Worm (Caenorhabditis elegans) whole organism, L1 larva: Measurements from ENCODE around the gene K03B4.9.
A peak's percentile ranks its signal among the peaks of the same experiment; 100 is the strongest.

Experiments used
- C04F5.9 ChIP-seq: sonication (generic microtip); optimal IDR thresholded peaks from 2 replicates; lab custom pipeline; 2016; ENCODE audit warnings: missing genetic modification characterization, missing compliant biosample characterization
- C34B4.2 ChIP-seq: sonication (generic microtip); optimal IDR thresholded peaks from 2 replicates; lab custom pipeline; 2017; ENCODE audit warnings: mild to moderate bottlenecking, missing genetic modification characterization, missing compliant biosample characterization
- F16B12.6 ChIP-seq: fragments of 150-350 bp; optimal IDR thresholded peaks from 2 replicates; lab custom pipeline; 2014; ENCODE audit warnings: missing biosample characterization, missing genetic modification characterization
- Y116A8C.19 ChIP-seq: sonication (generic microtip); optimal IDR thresholded peaks from 2 replicates; lab custom pipeline; 2016; ENCODE audit warnings: missing compliant biosample characterization, missing genetic modification characterization, borderline replicate concordance
- ceh-8 ChIP-seq: fragments of 200-800 bp; sonication (Bioruptor generic); optimal IDR thresholded peaks from 2 replicates; lab custom pipeline; 2018; ENCODE audit warnings: mild to moderate bottlenecking, missing genetic modification characterization, moderate library complexity, missing compliant biosample characterization
- ceh-82 ChIP-seq, 3 experiments: fragments of 150-350 bp in 1 of 3; sonication (generic microtip) in 2 of 3; optimal IDR thresholded peaks; 2 replicates each; lab custom pipeline; 2014 to 2017; ENCODE audit warnings: missing biosample characterization in 3 of 3, missing genetic modification characterization in 3 of 3
- ces-1 ChIP-seq: fragments of 150-350 bp; optimal IDR thresholded peaks from 2 replicates; lab custom pipeline; 2014; ENCODE audit warnings: missing biosample characterization, missing genetic modification reagents, missing genetic modification characterization
- dpl-1 ChIP-seq, 3 experiments: fragments of 150-350 bp in 2 of 3; sonication (generic microtip) in 1 of 3; optimal IDR thresholded peaks; 2 replicates each; lab custom pipeline; 2014 to 2017; ENCODE audit warnings: missing biosample characterization in 3 of 3, missing genetic modification characterization in 3 of 3, missing genetic modification reagents in 3 of 3
- dsc-1 ChIP-seq: sonication (generic microtip); optimal IDR thresholded peaks from 2 replicates; lab custom pipeline; 2016; ENCODE audit warnings: mild to moderate bottlenecking, missing genetic modification characterization, missing compliant biosample characterization
- efl-3 ChIP-seq: fragments of 200-800 bp; sonication (Bioruptor generic); optimal IDR thresholded peaks from 2 replicates; lab custom pipeline; 2018; ENCODE audit warnings: mild to moderate bottlenecking, missing genetic modification characterization, missing compliant biosample characterization
- elt-3 ChIP-seq, 6 experiments: fragments of 150-350 bp in 1 of 6; sonication (generic microtip); optimal IDR thresholded peaks; 2 replicates each; lab custom pipeline; 2017 to 2018; ENCODE audit warnings: missing biosample characterization in 6 of 6, missing genetic modification characterization in 6 of 6, inconsistent platforms in 1 of 6
- fkh-4 ChIP-seq: sonication (generic microtip); optimal IDR thresholded peaks from 2 replicates; lab custom pipeline; 2016; ENCODE audit warnings: missing compliant biosample characterization, missing genetic modification characterization, borderline replicate concordance
- fkh-8 ChIP-seq: sonication (generic microtip); optimal IDR thresholded peaks from 2 replicates; lab custom pipeline; 2016; ENCODE audit warnings: mild to moderate bottlenecking, missing genetic modification characterization, missing compliant biosample characterization
- fos-1 ChIP-seq: fragments of 150-350 bp; optimal IDR thresholded peaks from 2 replicates; lab custom pipeline; 2014; ENCODE audit warnings: missing biosample characterization, missing genetic modification characterization
- hlh-4 ChIP-seq: sonication (generic microtip); optimal IDR thresholded peaks from 2 replicates; lab custom pipeline; 2016; ENCODE audit warnings: mild to moderate bottlenecking, missing genetic modification characterization, missing compliant biosample characterization
- irx-1 ChIP-seq: sonication (generic microtip); optimal IDR thresholded peaks from 2 replicates; lab custom pipeline; 2016; ENCODE audit warnings: missing genetic modification characterization, missing compliant biosample characterization
- lin-15B ChIP-seq: fragments of 150-350 bp; sonication (generic microtip); optimal IDR thresholded peaks from 3 replicates; lab custom pipeline; 2014; ENCODE audit warnings: missing biosample characterization, missing genetic modification characterization
- lin-39 ChIP-seq: fragments of 150-350 bp; optimal IDR thresholded peaks from 2 replicates; lab custom pipeline; 2014; ENCODE audit warnings: missing biosample characterization, missing genetic modification reagents, missing genetic modification characterization
- lir-3 ChIP-seq: sonication (generic microtip); optimal IDR thresholded peaks from 2 replicates; lab custom pipeline; 2016; ENCODE audit warnings: mild to moderate bottlenecking, missing genetic modification characterization, moderate library complexity, missing compliant biosample characterization; ENCODE audit not compliant: poor library complexity
- lsy-2 ChIP-seq, 2 experiments: fragments of 150-350 bp; optimal IDR thresholded peaks; 2 replicates each; lab custom pipeline; 2014; ENCODE audit warnings: missing biosample characterization in 2 of 2, missing genetic modification characterization in 2 of 2
- mef-2 ChIP-seq: fragments of 150-350 bp; optimal IDR thresholded peaks from 2 replicates; lab custom pipeline; 2014; ENCODE audit warnings: missing biosample characterization, missing genetic modification characterization
- nhr-12 ChIP-seq: sonication (generic microtip); optimal IDR thresholded peaks from 2 replicates; lab custom pipeline; 2017; ENCODE audit warnings: missing biosample characterization, missing genetic modification characterization
- nhr-20 ChIP-seq: sonication (generic microtip); optimal IDR thresholded peaks from 2 replicates; lab custom pipeline; 2016; ENCODE audit warnings: mild to moderate bottlenecking, missing genetic modification characterization, missing compliant biosample characterization
- nhr-28 ChIP-seq: fragments of 150-350 bp; optimal IDR thresholded peaks from 2 replicates; lab custom pipeline; 2014; ENCODE audit warnings: missing biosample characterization, missing genetic modification characterization
- nhr-47 ChIP-seq: sonication (generic microtip); optimal IDR thresholded peaks from 2 replicates; lab custom pipeline; 2016; ENCODE audit warnings: mild to moderate bottlenecking, missing genetic modification characterization, moderate library complexity, missing compliant biosample characterization
- nhr-71 ChIP-seq: sonication (generic microtip); optimal IDR thresholded peaks from 2 replicates; lab custom pipeline; 2016; ENCODE audit warnings: mild to moderate bottlenecking, missing genetic modification characterization, moderate library complexity, missing compliant biosample characterization
- nhr-85 ChIP-seq: sonication (generic microtip); peaks from one replicate; lab custom pipeline; 2016; ENCODE audit warnings: missing genetic modification characterization, inconsistent platforms, missing compliant biosample characterization
- nhr-90 ChIP-seq: sonication (generic microtip); optimal IDR thresholded peaks from 2 replicates; lab custom pipeline; 2016; ENCODE audit warnings: mild to moderate bottlenecking, missing genetic modification characterization, missing compliant biosample characterization; ENCODE audit not compliant: poor library complexity
- pax-3 ChIP-seq: fragments of 200-800 bp; sonication (Bioruptor generic); optimal IDR thresholded peaks from 2 replicates; lab custom pipeline; 2018; ENCODE audit warnings: mild to moderate bottlenecking, missing genetic modification characterization, moderate library complexity, missing compliant biosample characterization
- pqm-1 ChIP-seq: sonication (generic microtip); optimal IDR thresholded peaks from 3 replicates; lab custom pipeline; 2017; ENCODE audit warnings: missing biosample characterization, missing genetic modification characterization
- rnt-1 ChIP-seq: sonication (generic microtip); optimal IDR thresholded peaks from 2 replicates; lab custom pipeline; 2016; ENCODE audit warnings: mild to moderate bottlenecking, missing genetic modification characterization, moderate library complexity, missing compliant biosample characterization
- skn-1 ChIP-seq: fragments of 150-350 bp; optimal IDR thresholded peaks from 2 replicates; lab custom pipeline; 2014; ENCODE audit warnings: missing biosample characterization, missing genetic modification characterization
- snpc-4 ChIP-seq: fragments of 150-350 bp; optimal IDR thresholded peaks from 2 replicates; lab custom pipeline; 2014; ENCODE audit warnings: missing biosample characterization, missing genetic modification characterization
- sox-4 ChIP-seq: sonication (generic microtip); optimal IDR thresholded peaks from 2 replicates; lab custom pipeline; 2016; ENCODE audit warnings: missing genetic modification characterization, missing compliant biosample characterization
- swsn-7 ChIP-seq: sonication (generic microtip); optimal IDR thresholded peaks from 2 replicates; lab custom pipeline; 2016; ENCODE audit warnings: missing genetic modification characterization, missing compliant biosample characterization
- tbx-2 ChIP-seq: sonication (generic microtip); optimal IDR thresholded peaks from 2 replicates; lab custom pipeline; 2016; ENCODE audit warnings: missing genetic modification characterization, missing compliant biosample characterization
- tlp-1 ChIP-seq: fragments of 150-350 bp; optimal IDR thresholded peaks from 2 replicates; lab custom pipeline; 2014; ENCODE audit warnings: missing biosample characterization, missing genetic modification characterization
- unc-130 ChIP-seq: fragments of 150-350 bp; optimal IDR thresholded peaks from 2 replicates; lab custom pipeline; 2017; ENCODE audit warnings: missing biosample characterization, missing genetic modification characterization, inconsistent platforms
- unc-62 ChIP-seq: fragments of 150-350 bp; optimal IDR thresholded peaks from 2 replicates; lab custom pipeline; 2014; ENCODE audit warnings: missing biosample characterization, missing genetic modification reagents, missing genetic modification characterization
- unc-98 ChIP-seq: fragments of 200-800 bp; sonication (Bioruptor generic); IDR thresholded peaks from 2 replicates; pipeline ENCODE4 v1.3.6; 2022; ENCODE audit warnings: missing genetic modification characterization, missing compliant biosample characterization
- vab-15 ChIP-seq: sonication (generic microtip); optimal IDR thresholded peaks from 2 replicates; lab custom pipeline; 2017; ENCODE audit warnings: missing genotype, mild to moderate bottlenecking, missing genetic modification characterization, missing compliant biosample characterization
- zip-4 ChIP-seq: fragments of 200-800 bp; sonication (Bioruptor generic); optimal IDR thresholded peaks from 2 replicates; lab custom pipeline; 2018; ENCODE audit warnings: mild to moderate bottlenecking, missing genetic modification characterization, moderate library complexity, missing compliant biosample characterization

K03B4.9 gene

ce11 chrV:4681670-4682069 is 9.3 kb upstream of the K03B4.9 start, which contains the start of gene K03B4.4:
Gene K03B4.4, plus strand, starts transcription at chrV:4681970.
- peak; percentile 27 for TF ChIP-seq dsc-1 (tag; lab: Kevin White, UChicago)
- TF ChIP-seq zip-4, result no peak
- no peak for TF ChIP-seq C04F5.9 (tag; lab: Kevin White, UChicago)
- no peak for TF ChIP-seq lin-15B (tag; lab: Kevin White, UChicago)
- TF ChIP-seq pax-3, result peak; percentile 39
- TF ChIP-seq fkh-8 (tag; lab: Kevin White, UChicago), result peak; percentile 15
- TF ChIP-seq unc-130 (tag; lab: Kevin White, UChicago), result no peak
- TF ChIP-seq, all 84 proteins: peak for 3

ce11 chrV:4676812-4677211 is 4.4 kb upstream of the K03B4.9 start:
- TF ChIP-seq mef-2 (tag; lab: Kevin White, UChicago) (no peak), nhr-28 (tag; lab: Kevin White, UChicago) (no peak), nhr-12 (no peak)
- TF ChIP-seq, all 84 proteins: peak for 0

ce11 chrV:4676092-4676491 is 3.7 kb upstream of the K03B4.9 start, which contains the start of gene K03B4.6:
Gene K03B4.6, minus strand, starts transcription at chrV:4676192.
- TF ChIP-seq vab-15, result no peak
- no peak for TF ChIP-seq ceh-82 (tag; optimal IDR thresholded peaks at IDR 0.05; lab: Kevin White, UChicago)
- TF ChIP-seq tbx-2 (tag; lab: Kevin White, UChicago), result no peak
- no peak for TF ChIP-seq F16B12.6
- no peak for TF ChIP-seq elt-3 (tag; optimal IDR thresholded peaks at IDR 0.05; lab: Kevin White, UChicago)
- TF ChIP-seq lir-3 (tag; lab: Kevin White, UChicago), result no peak
- no peak for TF ChIP-seq skn-1 (tag; lab: Kevin White, UChicago)
- TF ChIP-seq hlh-4 (tag; lab: Kevin White, UChicago), result no peak
- TF ChIP-seq irx-1 (tag; lab: Kevin White, UChicago), result no peak
- no peak for TF ChIP-seq C34B4.2
- TF ChIP-seq pqm-1 (tag; lab: Kevin White, UChicago), result no peak
- no peak for TF ChIP-seq snpc-4 (tag; lab: Kevin White, UChicago)
- no peak for TF ChIP-seq lsy-2 (tag; optimal IDR thresholded peaks at IDR 0.05; lab: Kevin White, UChicago)

ce11 chrV:4674506-4674905 is 2.1 kb upstream of the K03B4.9 start, which contains the start of gene K03B4.8:
Gene K03B4.8, minus strand, starts transcription at chrV:4674606.
- TF ChIP-seq nhr-85 (no peak), irx-1 (tag; lab: Kevin White, UChicago) (no peak), swsn-7 (no peak), ceh-82 (tag; optimal IDR thresholded peaks at IDR 0.05; lab: Kevin White, UChicago) (no peak), efl-3 (GFP tag; lab: Kevin White, UChicago) (no peak), nhr-90 (tag; lab: Kevin White, UChicago) (no peak), nhr-20 (tag; lab: Kevin White, UChicago) (no peak), lsy-2 (tag; optimal IDR thresholded peaks at IDR 0.05; lab: Kevin White, UChicago) (no peak), sox-4 (tag; lab: Kevin White, UChicago) (no peak), ceh-8 (no peak), fos-1 (tag; lab: Kevin White, UChicago) (no peak), hlh-4 (tag; lab: Kevin White, UChicago) (no peak), fkh-4 (no peak), Y116A8C.19 (tag; lab: Kevin White, UChicago) (no peak), nhr-28 (tag; lab: Kevin White, UChicago) (no peak), nhr-71 (tag; lab: Kevin White, UChicago) (no peak), unc-62 (no peak)

- TF ChIP-seq rnt-1 (tag; lab: Kevin White, UChicago) (no peak), ces-1 (GFP tag; lab: Kevin White, UChicago) (no peak), lsy-2 (tag; optimal IDR thresholded peaks at IDR 0.05; lab: Kevin White, UChicago) (no peak), lin-39 (tag; lab: Kevin White, UChicago) (no peak), nhr-47 (tag; lab: Kevin White, UChicago) (no peak), skn-1 (tag; lab: Kevin White, UChicago) (no peak), Y116A8C.19 (tag; lab: Kevin White, UChicago) (no peak), ceh-82 (tag; optimal IDR thresholded peaks at IDR 0.05; lab: Kevin White, UChicago) (no peak), swsn-7 (no peak), dpl-1 (GFP tag; optimal IDR thresholded peaks at IDR 0.05; lab: Kevin White, UChicago) (no peak), unc-98 (GFP tag; lab: Robert Waterston, UW) (no peak), tlp-1 (no peak), hlh-4 (tag; lab: Kevin White, UChicago) (no peak)
These were observed 3.8 kb downstream of the K03B4.9 start, which contains the start of gene srx-77 for ce11 chrV:4668636-4669035. Gene srx-77, minus strand, starts transcription at chrV:4668736.
